Worm (Caenorhabditis elegans) whole organism, L3 larva: ENCODE results near the gene C04G6.4.

Source experiments
- elt-3 ChIP-seq, 3 experiments: fragments of 150-350 bp in 1 of 3; sonication (generic microtip) in 2 of 3; optimal IDR thresholded peaks; 2 replicates in 2 of 3; 4 replicates in 1 of 3; lab custom pipeline; 2014 to 2017; ENCODE audit warnings: missing biosample characterization in 3 of 3, missing genetic modification characterization in 3 of 3
- nhr-77 ChIP-seq: fragments of 150-350 bp; optimal IDR thresholded peaks from 2 replicates; lab custom pipeline; 2014; ENCODE audit warnings: missing biosample characterization, missing genetic modification characterization

- TF ChIP-seq nhr-77 (tag; lab: Kevin White, UChicago) (no peak), elt-3 (tag; optimal IDR thresholded peaks at IDR 0.05; lab: Kevin White, UChicago) (no peak)
These were observed 22.5 kb downstream of the C04G6.4 start, which contains the start of gene pho-12 for ce11 chrII:5060719-5061118.
